Fruit fly (Drosophila melanogaster): ENCODE data around the gene CG31689.

The CG31689 gene

DNA sequence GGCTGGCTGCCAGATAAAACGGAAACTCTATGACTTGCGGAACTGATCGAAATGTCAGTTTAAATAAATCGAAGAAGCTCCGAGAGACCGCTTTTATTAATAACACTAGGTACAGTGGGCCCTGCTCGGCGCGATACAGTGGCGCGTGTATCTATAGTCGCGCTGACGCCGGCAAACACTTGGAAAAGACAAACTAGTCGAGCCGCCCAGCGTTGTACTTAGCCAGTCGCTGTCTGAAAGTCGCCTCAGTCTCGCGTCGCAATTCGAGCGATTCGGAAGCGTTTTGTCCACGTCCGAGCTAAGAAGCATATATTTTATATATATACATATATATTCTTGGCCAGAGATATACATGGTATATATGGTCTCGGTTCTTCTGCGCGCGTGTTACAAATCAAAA lies 4.4 kb downstream of the CG31689 start (continued):
- TF ChIP-seq pfk (GFP tag; optimal IDR thresholded peaks at IDR 0.05) (no peak), Rfx (GFP tag; IDR thresholded peaks at IDR 0.05) (peak; percentile 88), Hr51 (GFP tag; optimal IDR thresholded peaks at IDR 0.05) (peak in 1 of 2 experiments; percentile 26), ap (GFP tag; IDR thresholded peaks at IDR 0.05) (no peak), ato (GFP tag; IDR thresholded peaks at IDR 0.05; ENCODE audit: partially characterized antibody) (no peak), ind (GFP tag; optimal IDR thresholded peaks at IDR 0.05) (peak; percentile 67), CrebB (tag; optimal IDR thresholded peaks at IDR 0.05) (no peak), kni (GFP tag; optimal IDR thresholded peaks at IDR 0.05) (no peak), Lhr (GFP tag; optimal IDR thresholded peaks at IDR 0.05) (no peak), bowl (GFP tag; IDR thresholded peaks at IDR 0.05) (no peak), CG9817 (tag; optimal IDR thresholded peaks at IDR 0.05) (peak; percentile 49), pnt (GFP tag; optimal IDR thresholded peaks at IDR 0.05) (no peak), CG1602 (GFP tag; optimal IDR thresholded peaks at IDR 0.05) (no peak), chm (GFP tag; IDR thresholded peaks at IDR 0.05) (no peak; the same call in 1 of the 2 replicates), Optix (GFP tag; IDR thresholded peaks at IDR 0.05) (no peak), CG17568 (GFP tag; optimal IDR thresholded peaks at IDR 0.05) (no peak), CG12219 (GFP tag; optimal IDR thresholded peaks at IDR 0.05) (no peak), CG13123 (GFP tag; optimal IDR thresholded peaks at IDR 0.05) (no peak), CG8478 (optimal IDR thresholded peaks at IDR 0.05) (no peak), CG17912 (GFP tag; optimal IDR thresholded peaks at IDR 0.05) (no peak), CG1233 (GFP tag; optimal IDR thresholded peaks at IDR 0.05) (peak; percentile 38), wek (GFP tag; optimal IDR thresholded peaks at IDR 0.05) (no peak), usp (GFP tag; optimal IDR thresholded peaks at IDR 0.05) (no peak), Elba2 (GFP tag; optimal IDR thresholded peaks at IDR 0.05) (no peak), eve (GFP tag; optimal IDR thresholded peaks at IDR 0.05) (no peak), sim (GFP tag; IDR thresholded peaks at IDR 0.05) (no peak), Trl (optimal IDR thresholded peaks at IDR 0.05) (no peak), Trl (GFP tag; optimal IDR thresholded peaks at IDR 0.05) (peak; percentile 6), caup (GFP tag; optimal IDR thresholded peaks at IDR 0.05; ENCODE audit: severe bottlenecking) (peak; percentile 51), slou (GFP tag; optimal IDR thresholded peaks at IDR 0.05) (no peak), CG12155 (GFP tag; optimal IDR thresholded peaks at IDR 0.05) (no peak), Gsc (GFP tag; IDR thresholded peaks at IDR 0.05) (no peak), sob (GFP tag; IDR thresholded peaks at IDR 0.05) (peak; percentile 53; the same call in 1 of the 2 replicates), pan (optimal IDR thresholded peaks at IDR 0.05) (no peak), pan (GFP tag; optimal IDR thresholded peaks at IDR 0.05 in 1 of 2, IDR thresholded peaks at IDR 0.05 in 1 of 2) (peak in 1 of 2 experiments; percentile 63), CG43689 (GFP tag; IDR thresholded peaks at IDR 0.05) (no peak), CG18764 (GFP tag; optimal IDR thresholded peaks at IDR 0.05) (no peak), peb (GFP tag; IDR thresholded peaks at IDR 0.05) (no peak), CG42726 (GFP tag; IDR thresholded peaks at IDR 0.05; ENCODE audit: partially characterized antibody) (no peak), CG17829 (tag; optimal IDR thresholded peaks at IDR 0.05) (peak; percentile 8), B-H2 (GFP tag; optimal IDR thresholded peaks at IDR 0.05) (peak; percentile 45), CG9932 (GFP tag; IDR thresholded peaks at IDR 0.05) (peak; percentile 75), CG31224 (GFP tag; IDR thresholded peaks at IDR 0.05) (peak; percentile 55), toy (GFP tag; IDR thresholded peaks at IDR 0.05) (no peak), CG12744 (GFP tag; optimal IDR thresholded peaks at IDR 0.05) (no peak), Neu2 (GFP tag; optimal IDR thresholded peaks at IDR 0.05; ENCODE audit: borderline replicate concordance) (no peak), pzg (GFP tag; optimal IDR thresholded peaks at IDR 0.05) (no peak), lmd (GFP tag; IDR thresholded peaks at IDR 0.05) (peak; percentile 52; the same call in 1 of the 2 replicates), nmo (GFP tag; optimal IDR thresholded peaks at IDR 0.05) (no peak), br (optimal IDR thresholded peaks at IDR 0.05) (no peak), kah (GFP tag; optimal IDR thresholded peaks at IDR 0.05) (no peak), CG2116 (GFP tag; optimal IDR thresholded peaks at IDR 0.05) (no peak), Rx (GFP tag; IDR thresholded peaks at IDR 0.05) (no peak; the same call in 1 of the 2 replicates)

All from whole organism, embryonic.